Worm (Caenorhabditis elegans) whole organism, L2 larva: Measurements from ENCODE around the gene mlt-8.
A peak's percentile ranks its signal among the peaks of the same experiment; 100 is the strongest.
"Not testable (repeated sequence)": the region's sequence is repeated elsewhere in the genome, so short reads cannot be mapped to it uniquely, and the experiment has no call there.

Experiments
- F13H6.1 ChIP-seq: sonication (generic microtip); optimal IDR thresholded peaks from 2 replicates; lab custom pipeline; 2016; ENCODE audit warnings: missing genetic modification characterization, missing compliant biosample characterization
- R02D3.7 ChIP-seq: fragments of 150-350 bp; optimal IDR thresholded peaks from 2 replicates; lab custom pipeline; 2014; ENCODE audit warnings: missing biosample characterization, missing genetic modification characterization
- Y55F3AM.14 ChIP-seq: fragments of 200-800 bp; sonication (Bioruptor generic); optimal IDR thresholded peaks from 2 replicates; lab custom pipeline; 2018; ENCODE audit warnings: mild to moderate bottlenecking, missing genetic modification characterization, missing compliant biosample characterization
- alr-1 ChIP-seq: fragments of 150-350 bp; optimal IDR thresholded peaks from 2 replicates; lab custom pipeline; 2014; ENCODE audit warnings: missing biosample characterization, missing genetic modification characterization
- aly-2 ChIP-seq: fragments of 150-350 bp; optimal IDR thresholded peaks from 2 replicates; lab custom pipeline; 2014; ENCODE audit warnings: missing biosample characterization, missing genetic modification characterization
- ama-1 ChIP-seq: fragments of 150-350 bp; optimal IDR thresholded peaks from 2 replicates; lab custom pipeline; 2018; ENCODE audit warnings: inconsistent platforms
- blmp-1 ChIP-seq: sonication (generic microtip); optimal IDR thresholded peaks from 2 replicates; lab custom pipeline; 2017; ENCODE audit warnings: missing genetic modification characterization, mild to moderate bottlenecking, missing compliant biosample characterization, antibody characterized with exemption, moderate library complexity; ENCODE audit not compliant: insufficient read depth
- ceh-82 ChIP-seq: fragments of 150-350 bp; optimal IDR thresholded peaks from 2 replicates; lab custom pipeline; 2014; ENCODE audit warnings: missing biosample characterization, missing genetic modification characterization
- crh-2 ChIP-seq: sonication (generic microtip); optimal IDR thresholded peaks from 2 replicates; lab custom pipeline; 2017; ENCODE audit warnings: missing biosample characterization, missing genetic modification characterization
- dmd-4 ChIP-seq: sonication (generic microtip); optimal IDR thresholded peaks from 2 replicates; lab custom pipeline; 2017; ENCODE audit warnings: missing biosample characterization, missing genetic modification characterization
- elt-1 ChIP-seq: fragments of 150-350 bp; optimal IDR thresholded peaks from 2 replicates; lab custom pipeline; 2014; ENCODE audit warnings: missing biosample characterization, missing genetic modification characterization
- elt-3 ChIP-seq: sonication (generic microtip); optimal IDR thresholded peaks from 2 replicates; lab custom pipeline; 2017; ENCODE audit warnings: missing biosample characterization, missing genetic modification characterization
- fos-1 ChIP-seq: fragments of 150-350 bp; optimal IDR thresholded peaks from 2 replicates; lab custom pipeline; 2014; ENCODE audit warnings: missing biosample characterization, missing genetic modification characterization
- gmeb-1 ChIP-seq: fragments of 150-350 bp; optimal IDR thresholded peaks from 2 replicates; lab custom pipeline; 2014; ENCODE audit warnings: missing biosample characterization, missing genetic modification characterization
- lin-11 ChIP-seq: fragments of 150-350 bp; sonication (generic microtip); optimal IDR thresholded peaks from 2 replicates; lab custom pipeline; 2014; ENCODE audit warnings: missing biosample characterization, missing genetic modification characterization, inconsistent platforms, mixed read lengths
- lin-13 ChIP-seq: fragments of 150-350 bp; optimal IDR thresholded peaks from 2 replicates; lab custom pipeline; 2014; ENCODE audit warnings: missing biosample characterization, missing genetic modification reagents, missing genetic modification characterization
- lsy-2 ChIP-seq, 2 experiments: fragments of 150-350 bp in 1 of 2; sonication (generic microtip) in 1 of 2; optimal IDR thresholded peaks; 2 replicates each; lab custom pipeline; 2014 to 2017; ENCODE audit warnings: missing biosample characterization in 2 of 2, missing genetic modification characterization in 2 of 2
- mab-5 ChIP-seq: fragments of 150-350 bp; optimal IDR thresholded peaks from 2 replicates; lab custom pipeline; 2014; ENCODE audit warnings: missing biosample characterization, missing genetic modification characterization
- mdl-1 ChIP-seq, 2 experiments: fragments of 150-350 bp in 1 of 2; sonication (generic microtip) in 1 of 2; optimal IDR thresholded peaks; 2 replicates each; lab custom pipeline; 2017; ENCODE audit warnings: missing biosample characterization in 2 of 2, missing genetic modification characterization in 2 of 2
- nhr-10 ChIP-seq: sonication (generic microtip); optimal IDR thresholded peaks from 2 replicates; lab custom pipeline; 2017; ENCODE audit warnings: missing biosample characterization, missing genetic modification characterization
- nhr-12 ChIP-seq: fragments of 150-350 bp; optimal IDR thresholded peaks from 2 replicates; lab custom pipeline; 2014; ENCODE audit warnings: missing biosample characterization, missing genetic modification characterization
- nhr-21 ChIP-seq: fragments of 150-350 bp; optimal IDR thresholded peaks from 2 replicates; lab custom pipeline; 2014; ENCODE audit warnings: missing biosample characterization, missing genetic modification characterization
- nhr-23 ChIP-seq: fragments of 150-350 bp; optimal IDR thresholded peaks from 2 replicates; lab custom pipeline; 2014; ENCODE audit warnings: missing biosample characterization, missing genetic modification reagents, missing genetic modification characterization
- nhr-237 ChIP-seq: fragments of 150-350 bp; optimal IDR thresholded peaks from 2 replicates; lab custom pipeline; 2014; ENCODE audit warnings: missing biosample characterization, missing genetic modification characterization
- nhr-6 ChIP-seq: fragments of 150-350 bp; optimal IDR thresholded peaks from 2 replicates; lab custom pipeline; 2014; ENCODE audit warnings: missing biosample characterization, missing genetic modification characterization
- nhr-77 ChIP-seq: fragments of 150-350 bp; optimal IDR thresholded peaks from 2 replicates; lab custom pipeline; 2014; ENCODE audit warnings: missing biosample characterization, missing genetic modification characterization
- skn-1 ChIP-seq: sonication (generic microtip); optimal IDR thresholded peaks from 2 replicates; lab custom pipeline; 2017; ENCODE audit warnings: missing biosample characterization, missing genetic modification characterization
- sma-3 ChIP-seq: sonication (generic microtip); optimal IDR thresholded peaks from 2 replicates; lab custom pipeline; 2016; ENCODE audit warnings: missing genetic modification reagents, missing genetic modification characterization, missing compliant biosample characterization
- sma-9 ChIP-seq, 2 experiments: fragments of 150-350 bp in 1 of 2; sonication (generic microtip) in 1 of 2; optimal IDR thresholded peaks; 2 replicates each; lab custom pipeline; 2014 to 2016; ENCODE audit warnings: missing genetic modification characterization in 2 of 2, mild to moderate bottlenecking in 1 of 2, missing biosample characterization in 1 of 2, missing compliant biosample characterization in 1 of 2, missing genetic modification reagents in 1 of 2, moderate library complexity in 1 of 2
- snpc-4 ChIP-seq: fragments of 150-350 bp; optimal IDR thresholded peaks from 2 replicates; lab custom pipeline; 2014; ENCODE audit warnings: missing biosample characterization, missing genetic modification characterization
- unc-39 ChIP-seq: fragments of 150-350 bp; optimal IDR thresholded peaks from 2 replicates; lab custom pipeline; 2014; ENCODE audit warnings: missing biosample characterization, missing genetic modification characterization
- unc-55 ChIP-seq: fragments of 150-350 bp; sonication (generic microtip); optimal IDR thresholded peaks from 3 replicates; lab custom pipeline; 2014; ENCODE audit warnings: missing biosample characterization, missing genetic modification reagents, missing genetic modification characterization
- unc-62 ChIP-seq: fragments of 150-350 bp; optimal IDR thresholded peaks from 2 replicates; lab custom pipeline; 2014; ENCODE audit warnings: missing biosample characterization, missing genetic modification reagents, missing genetic modification characterization
- zag-1 ChIP-seq: fragments of 150-350 bp; optimal IDR thresholded peaks from 2 replicates; lab custom pipeline; 2014; ENCODE audit warnings: missing biosample characterization, missing genetic modification characterization
- ztf-11 ChIP-seq: sonication (generic microtip); optimal IDR thresholded peaks from 2 replicates; lab custom pipeline; 2017; ENCODE audit warnings: missing biosample characterization, missing genetic modification characterization

The mlt-8 gene

DNA sequence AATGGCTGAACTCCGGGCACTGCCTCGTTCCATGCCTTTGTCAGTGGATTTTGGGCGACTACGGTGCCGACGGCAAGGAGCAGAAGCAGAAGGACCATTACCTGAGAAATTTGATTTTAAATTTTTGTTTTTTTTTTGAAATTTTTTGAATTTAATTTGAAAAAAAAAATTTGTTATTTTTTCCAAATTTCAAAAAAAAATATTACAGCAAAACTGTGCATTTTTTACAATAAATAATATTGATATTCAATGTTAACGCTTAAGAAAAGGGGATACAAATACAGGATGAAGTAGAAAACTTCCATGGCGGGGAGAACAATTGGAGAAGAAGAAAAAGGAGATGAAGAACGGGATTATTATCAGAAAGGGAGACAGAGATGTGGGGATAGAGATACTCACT, at the start of gene mlt-8:
Gene mlt-8, minus strand, starts transcription at position 101 of the 400 bp plus-strand sequence.
- TF ChIP-seq snpc-4 (tag; lab: Kevin White, UChicago) (no peak), nhr-23 (tag; lab: Kevin White, UChicago) (no peak), nhr-77 (no peak), ztf-11 (no peak), zag-1 (tag; lab: Kevin White, UChicago) (no peak), ceh-82 (tag; lab: Kevin White, UChicago) (no peak), sma-3 (GFP tag; lab: Kevin White, UChicago) (no peak), lin-13 (no peak), unc-55 (GFP tag; lab: Kevin White, UChicago) (no peak), mab-5 (no peak), nhr-6 (tag; lab: Kevin White, UChicago) (no peak), aly-2 (tag; lab: Kevin White, UChicago) (no peak), unc-62 (GFP tag; lab: Kevin White, UChicago) (no peak), skn-1 (tag; lab: Kevin White, UChicago) (no peak), alr-1 (tag; lab: Kevin White, UChicago) (no peak), elt-3 (no peak)

- TF ChIP-seq gmeb-1 (tag; lab: Kevin White, UChicago) (peak; percentile 41), nhr-10 (tag; lab: Kevin White, UChicago) (no peak), unc-62 (GFP tag; lab: Kevin White, UChicago) (no peak), ztf-11 (no peak), lin-13 (no peak), aly-2 (tag; lab: Kevin White, UChicago) (no peak), nhr-237 (no peak), snpc-4 (tag; lab: Kevin White, UChicago) (no peak), dmd-4 (tag; lab: Kevin White, UChicago) (no peak), F13H6.1 (tag; lab: Kevin White, UChicago) (no peak), mdl-1 (tag; optimal IDR thresholded peaks at IDR 0.05; lab: Kevin White, UChicago) (no peak), skn-1 (tag; lab: Kevin White, UChicago) (no peak), mab-5 (no peak), unc-39 (tag; lab: Kevin White, UChicago) (no peak), lin-11 (tag; lab: Kevin White, UChicago) (no peak), elt-1 (tag; lab: Kevin White, UChicago) (no peak), sma-9 (GFP tag; optimal IDR thresholded peaks at IDR 0.05; lab: Kevin White, UChicago) (no peak), sma-9 (tag; optimal IDR thresholded peaks at IDR 0.05; lab: Kevin White, UChicago) (no peak), fos-1 (tag; lab: Kevin White, UChicago) (peak; percentile 96), crh-2 (tag; lab: Kevin White, UChicago) (peak; percentile 14), nhr-12 (tag; lab: Kevin White, UChicago) (no peak), ama-1 (lab: Kevin White, UChicago) (no peak)
- TF ChIP-seq, all 48 proteins: peak for 3
Observed at ce11 chrII:621141-621540, 49.2 kb upstream of the mlt-8 start.

DNA sequence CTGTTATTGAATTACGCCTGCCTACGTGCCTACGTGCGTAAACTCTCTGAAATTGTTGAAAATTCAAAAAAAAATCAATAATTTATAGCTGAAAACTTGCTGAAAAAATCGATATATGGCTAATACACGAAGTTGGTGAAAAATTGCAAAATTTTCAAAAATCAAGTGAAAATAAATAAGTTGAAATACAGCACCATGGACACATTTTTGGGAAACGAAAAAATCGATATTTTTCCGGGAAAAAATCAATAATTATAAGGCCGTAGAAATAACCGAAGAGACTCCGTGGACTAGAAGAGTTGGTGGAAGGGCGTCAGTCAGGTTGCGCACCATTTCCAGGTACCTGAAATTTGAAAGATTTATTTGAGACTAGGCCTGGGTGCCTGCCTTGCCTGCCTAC, 42.8 kb upstream of the mlt-8 start:
- TF ChIP-seq lsy-2 (tag; optimal IDR thresholded peaks at IDR 0.05; lab: Kevin White, UChicago) (no peak), zag-1 (tag; lab: Kevin White, UChicago) (no peak), nhr-23 (tag; lab: Kevin White, UChicago) (no peak), nhr-237 (no peak), ama-1 (lab: Kevin White, UChicago) (no peak), blmp-1 (tag; lab: Kevin White, UChicago) (no peak), fos-1 (tag; lab: Kevin White, UChicago) (no peak), lin-13 (no peak), Y55F3AM.14 (GFP tag; lab: Kevin White, UChicago) (no peak)

ce11 chrII:612361-612760, 40.5 kb upstream of the mlt-8 start, which contains the start of gene clec-118:
TSS of gene clec-118 (minus strand) at chrII:612461.
- TF ChIP-seq nhr-10 (tag; lab: Kevin White, UChicago); nhr-21 (tag; lab: Kevin White, UChicago); sma-9 (GFP tag; optimal IDR thresholded peaks at IDR 0.05; lab: Kevin White, UChicago); sma-9 (tag; optimal IDR thresholded peaks at IDR 0.05; lab: Kevin White, UChicago): not testable (repeated sequence)

DNA sequence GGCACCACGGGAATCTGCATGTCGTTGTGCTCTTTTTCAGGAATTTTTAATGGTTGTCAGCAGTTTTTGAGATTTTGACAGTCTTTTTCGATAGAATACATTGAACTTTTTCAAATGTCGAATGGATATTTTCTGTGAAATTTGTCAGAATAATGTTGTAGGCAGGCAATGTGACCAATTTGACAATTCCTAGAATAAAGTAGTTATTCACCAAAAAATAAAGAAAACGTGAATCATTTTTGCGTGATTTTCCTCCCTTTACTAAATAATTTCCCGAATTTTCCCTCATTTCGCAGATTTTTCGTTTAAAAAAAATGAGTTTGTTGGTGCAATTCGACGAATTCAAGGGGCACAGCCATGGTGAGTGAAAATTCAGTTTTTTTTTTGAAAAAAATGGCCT, 36.8 kb upstream of the mlt-8 start, which contains the start of gene W04H10.1:
Gene W04H10.1, plus strand, starts transcription at position 301 of the 400 bp plus-strand sequence.
- no peak for TF ChIP-seq R02D3.7 (tag; lab: Kevin White, UChicago)
- TF ChIP-seq ztf-11: no peak
- no peak for TF ChIP-seq lsy-2 (tag; optimal IDR thresholded peaks at IDR 0.05; lab: Kevin White, UChicago)
- no peak for TF ChIP-seq ama-1 (lab: Kevin White, UChicago)
- TF ChIP-seq, all 48 proteins: peak for 0
